Worm (Caenorhabditis elegans): ENCODE measurements around the gene gob-1.

- TF ChIP-seq dao-5 (tag; optimal IDR thresholded peaks at IDR 0.05) (no peak), him-1 (tag; optimal IDR thresholded peaks at IDR 0.05) (no peak)
Measured at ce11 chrX:15502455-15503174, 9.2 kb downstream of the gob-1 start, which contains the start of gene H13N06.7.
